Worm (Caenorhabditis elegans) whole organism, late embryonic: ENCODE measurements around the gene F34D10.8.

Source experiments
- F13H6.1 ChIP-seq: sonication (generic microtip); optimal IDR thresholded peaks from 2 replicates; lab custom pipeline; 2016; ENCODE audit warnings: missing genetic modification characterization, missing compliant biosample characterization
- K02D7.2 ChIP-seq: sonication (generic microtip); optimal IDR thresholded peaks from 2 replicates; lab custom pipeline; 2017; ENCODE audit warnings: mild to moderate bottlenecking, missing genetic modification characterization, missing compliant biosample characterization
- K09A11.1 ChIP-seq: sonication (generic microtip); optimal IDR thresholded peaks from 2 replicates; lab custom pipeline; 2017; ENCODE audit warnings: antibody characterized with exemption, mild to moderate bottlenecking, missing genetic modification characterization, missing compliant biosample characterization; ENCODE audit not compliant: insufficient read depth
- Y22D7AL.16 ChIP-seq: sonication (generic microtip); optimal IDR thresholded peaks from 2 replicates; lab custom pipeline; 2016; ENCODE audit warnings: missing genetic modification characterization, missing compliant biosample characterization
- ceh-14 ChIP-seq: sonication (generic microtip); optimal IDR thresholded peaks from 2 replicates; lab custom pipeline; 2016; ENCODE audit warnings: missing genotype, missing genetic modification characterization, missing compliant biosample characterization
- ceh-31 ChIP-seq: sonication (generic microtip); optimal IDR thresholded peaks from 2 replicates; lab custom pipeline; 2016; ENCODE audit warnings: missing genetic modification characterization, missing compliant biosample characterization
- ceh-34 ChIP-seq: sonication (generic microtip); optimal IDR thresholded peaks from 2 replicates; lab custom pipeline; 2016; ENCODE audit warnings: mild to moderate bottlenecking, missing genetic modification characterization, missing compliant biosample characterization
- ceh-45 ChIP-seq: fragments of 200-800 bp; sonication (Bioruptor generic); IDR thresholded peaks from 2 replicates; pipeline ENCODE4 v1.3.6; 2022; ENCODE audit warnings: missing genetic modification reagents, missing genetic modification characterization, missing compliant biosample characterization
- ceh-6 ChIP-seq: fragments of 200-800 bp; sonication (Bioruptor generic); optimal IDR thresholded peaks from 2 replicates; lab custom pipeline; 2018; ENCODE audit warnings: mild to moderate bottlenecking, missing genetic modification characterization, missing compliant biosample characterization
- ceh-9 ChIP-seq: sonication (generic microtip); optimal IDR thresholded peaks from 2 replicates; lab custom pipeline; 2016; ENCODE audit warnings: mild to moderate bottlenecking, missing genetic modification characterization, inconsistent platforms, missing compliant biosample characterization
- dmd-4 ChIP-seq: sonication (generic microtip); optimal IDR thresholded peaks from 2 replicates; lab custom pipeline; 2016; ENCODE audit warnings: borderline replicate concordance, missing genetic modification characterization, missing compliant biosample characterization
- dve-1 ChIP-seq: sonication (generic microtip); optimal IDR thresholded peaks from 2 replicates; lab custom pipeline; 2017; ENCODE audit warnings: antibody characterized with exemption, mild to moderate bottlenecking, missing genetic modification characterization, missing compliant biosample characterization
- elt-4 ChIP-seq: sonication (generic microtip); optimal IDR thresholded peaks from 2 replicates; lab custom pipeline; 2016; ENCODE audit warnings: missing genetic modification characterization, missing compliant biosample characterization
- ets-4 ChIP-seq: sonication (generic microtip); optimal IDR thresholded peaks from 2 replicates; lab custom pipeline; 2016; ENCODE audit warnings: missing genetic modification characterization, missing compliant biosample characterization
- eyg-1 ChIP-seq: sonication (generic microtip); optimal IDR thresholded peaks from 2 replicates; lab custom pipeline; 2016; ENCODE audit warnings: missing genotype, missing genetic modification characterization, missing compliant biosample characterization
- fax-1 ChIP-seq: sonication (generic microtip); optimal IDR thresholded peaks from 2 replicates; lab custom pipeline; 2016; ENCODE audit warnings: missing genotype, missing genetic modification characterization, missing compliant biosample characterization
- fkh-10 ChIP-seq: fragments of 150-350 bp; optimal IDR thresholded peaks from 2 replicates; lab custom pipeline; 2014; ENCODE audit warnings: missing biosample characterization, missing genetic modification reagents, missing genetic modification characterization
- fkh-6 ChIP-seq: sonication (generic microtip); optimal IDR thresholded peaks from 2 replicates; lab custom pipeline; 2016; ENCODE audit warnings: missing genetic modification characterization, missing compliant biosample characterization
- gmeb-2 ChIP-seq: sonication (generic microtip); optimal IDR thresholded peaks from 2 replicates; lab custom pipeline; 2016; ENCODE audit warnings: missing genetic modification characterization, inconsistent platforms, missing compliant biosample characterization
- hlh-13 ChIP-seq: fragments of 200-800 bp; sonication (Bioruptor generic); optimal IDR thresholded peaks from 2 replicates; lab custom pipeline; 2018; ENCODE audit warnings: mild to moderate bottlenecking, missing genetic modification characterization, missing compliant biosample characterization
- hlh-15 ChIP-seq: sonication (generic microtip); optimal IDR thresholded peaks from 2 replicates; lab custom pipeline; 2016; ENCODE audit warnings: missing genetic modification characterization, missing compliant biosample characterization
- hlh-30 ChIP-seq: sonication (generic microtip); optimal IDR thresholded peaks from 2 replicates; lab custom pipeline; 2017; ENCODE audit warnings: antibody characterized with exemption, missing genetic modification characterization, missing compliant biosample characterization; ENCODE audit not compliant: insufficient read depth
- hlh-6 ChIP-seq: sonication (generic microtip); optimal IDR thresholded peaks from 2 replicates; lab custom pipeline; 2016; ENCODE audit warnings: missing genotype, missing genetic modification characterization, missing compliant biosample characterization
- hlh-8 ChIP-seq: sonication (generic microtip); optimal IDR thresholded peaks from 2 replicates; lab custom pipeline; 2016; ENCODE audit warnings: missing genotype, missing genetic modification characterization, missing compliant biosample characterization
- lim-6 ChIP-seq: sonication (generic microtip); optimal IDR thresholded peaks from 2 replicates; lab custom pipeline; 2016; ENCODE audit warnings: missing genetic modification characterization, missing compliant biosample characterization
- lin-11 ChIP-seq: fragments of 200-800 bp; sonication (Bioruptor generic); optimal IDR thresholded peaks from 2 replicates; lab custom pipeline; 2018; ENCODE audit warnings: mild to moderate bottlenecking, missing genetic modification characterization, missing compliant biosample characterization
- madf-2 ChIP-seq: sonication (generic microtip); optimal IDR thresholded peaks from 2 replicates; lab custom pipeline; 2017; ENCODE audit warnings: missing genetic modification characterization, missing compliant biosample characterization
- nfya-1 ChIP-seq: sonication (generic microtip); optimal IDR thresholded peaks from 2 replicates; lab custom pipeline; 2017; ENCODE audit warnings: missing genetic modification characterization, mild to moderate bottlenecking, missing compliant biosample characterization, antibody characterized with exemption, moderate library complexity
- nhr-11 ChIP-seq: fragments of 150-350 bp; optimal IDR thresholded peaks from 2 replicates; lab custom pipeline; 2014; ENCODE audit warnings: missing biosample characterization, missing genetic modification characterization
- odd-2 ChIP-seq: sonication (generic microtip); optimal IDR thresholded peaks from 2 replicates; lab custom pipeline; 2017; ENCODE audit warnings: antibody characterized with exemption, mild to moderate bottlenecking, missing genetic modification characterization, missing compliant biosample characterization
- pag-3 ChIP-seq: sonication (generic microtip); optimal IDR thresholded peaks from 2 replicates; lab custom pipeline; 2016; ENCODE audit warnings: missing compliant biosample characterization, missing genetic modification characterization, borderline replicate concordance
- pax-1 ChIP-seq: fragments of 150-350 bp; optimal IDR thresholded peaks from 2 replicates; lab custom pipeline; 2014; ENCODE audit warnings: missing biosample characterization, missing genetic modification characterization
- pros-1 ChIP-seq: fragments of 150-350 bp; optimal IDR thresholded peaks from 2 replicates; lab custom pipeline; 2014; ENCODE audit warnings: missing biosample characterization, missing genetic modification reagents, missing genetic modification characterization
- sdc-2 ChIP-seq: sonication (generic microtip); optimal IDR thresholded peaks from 2 replicates; lab custom pipeline; 2016; ENCODE audit warnings: missing genotype, missing genetic modification characterization, missing compliant biosample characterization
- sox-2 ChIP-seq: fragments of 200-800 bp; sonication (Bioruptor generic); IDR thresholded peaks from 2 replicates; pipeline ENCODE4 v1.3.6; 2022; ENCODE audit warnings: missing genetic modification reagents, missing genetic modification characterization, missing compliant biosample characterization
- sox-4 ChIP-seq: sonication (generic microtip); optimal IDR thresholded peaks from 2 replicates; lab custom pipeline; 2017; ENCODE audit warnings: mild to moderate bottlenecking, missing genetic modification characterization, inconsistent platforms, missing compliant biosample characterization
- syd-9 ChIP-seq: sonication (generic microtip); optimal IDR thresholded peaks from 2 replicates; lab custom pipeline; 2016; ENCODE audit warnings: mild to moderate bottlenecking, missing genetic modification characterization, moderate library complexity, missing compliant biosample characterization
- tbx-2 ChIP-seq: sonication (generic microtip); optimal IDR thresholded peaks from 2 replicates; lab custom pipeline; 2016; ENCODE audit warnings: missing genetic modification characterization, missing compliant biosample characterization
- tbx-7 ChIP-seq: sonication (generic microtip); optimal IDR thresholded peaks from 2 replicates; lab custom pipeline; 2016; ENCODE audit warnings: missing genotype, missing genetic modification characterization, missing compliant biosample characterization
- unc-3 ChIP-seq, 2 experiments: fragments of 200-800 bp in 1 of 2; sonication (Bioruptor generic) in 1 of 2; sonication (generic microtip) in 1 of 2; conservative IDR thresholded peaks in 1 of 2; optimal IDR thresholded peaks in 1 of 2; 2 replicates each; pipeline versions ENCODE4 v1.3.6 to Lab custom; 2016 to 2022; ENCODE audit warnings: missing compliant biosample characterization in 2 of 2, missing genetic modification characterization in 2 of 2, missing genetic modification reagents in 1 of 2
- unc-42 ChIP-seq: sonication (generic microtip); optimal IDR thresholded peaks from 2 replicates; lab custom pipeline; 2016; ENCODE audit warnings: missing genotype, missing genetic modification characterization, missing compliant biosample characterization
- unc-55 ChIP-seq: sonication (generic microtip); optimal IDR thresholded peaks from 2 replicates; lab custom pipeline; 2017; ENCODE audit warnings: missing biosample characterization, missing genetic modification reagents, missing genetic modification characterization

F34D10.8 gene

ce11 chrIII:3703397-3703796 lies 27.2 kb upstream of the F34D10.8 start, which contains the start of gene C14B1.3:
Gene C14B1.3 (plus strand): TSS chrIII:3703564.
- TF ChIP-seq unc-55 (GFP tag; lab: Kevin White, UChicago): no peak
- TF ChIP-seq hlh-30: peak; percentile 45

- no peak for TF ChIP-seq F13H6.1 (tag; lab: Kevin White, UChicago)
- no peak for TF ChIP-seq ceh-6 (GFP tag; lab: Kevin White, UChicago)
- no peak for TF ChIP-seq sdc-2
- no peak for TF ChIP-seq ets-4 (tag; lab: Kevin White, UChicago)
- TF ChIP-seq hlh-8 (tag; lab: Kevin White, UChicago): no peak
- no peak for TF ChIP-seq fkh-10
- no peak for TF ChIP-seq unc-3 (GFP tag; conservative IDR thresholded peaks at IDR 0.05; lab: Robert Waterston, UW)
- no peak for TF ChIP-seq unc-3 (tag; optimal IDR thresholded peaks at IDR 0.05; lab: Kevin White, UChicago)
- TF ChIP-seq hlh-6 (tag; lab: Kevin White, UChicago): no peak
- TF ChIP-seq pros-1 (tag; lab: Kevin White, UChicago): no peak
- TF ChIP-seq K02D7.2: no peak
- no peak for TF ChIP-seq hlh-15 (tag; lab: Kevin White, UChicago)
- TF ChIP-seq nfya-1: no peak
- TF ChIP-seq unc-42 (tag; lab: Kevin White, UChicago): no peak
These were observed 25.6 kb upstream of the F34D10.8 start, which contains the start of gene wdr-5.1 for ce11 chrIII:3704967-3705366. Gene wdr-5.1 (plus strand): TSS chrIII:3705285.

ce11 chrIII:3706586-3706985 lies 24.0 kb upstream of the F34D10.8 start, which contains the start of gene dph-1:
Gene dph-1 (plus strand): TSS chrIII:3706886.
- no peak for TF ChIP-seq eyg-1 (tag; lab: Kevin White, UChicago)
- TF ChIP-seq Y22D7AL.16 (tag; lab: Kevin White, UChicago): no peak
- no peak for TF ChIP-seq ceh-31 (tag; lab: Kevin White, UChicago)
- TF ChIP-seq gmeb-2 (tag; lab: Kevin White, UChicago): no peak
- TF ChIP-seq ceh-9 (tag; lab: Kevin White, UChicago): no peak
- no peak for TF ChIP-seq tbx-2 (tag; lab: Kevin White, UChicago)
- no peak for TF ChIP-seq hlh-8 (tag; lab: Kevin White, UChicago)
- no peak for TF ChIP-seq fax-1
- TF ChIP-seq syd-9 (tag; lab: Kevin White, UChicago): no peak

ce11 chrIII:3709030-3709429 lies 21.5 kb upstream of the F34D10.8 start, which contains the start of gene alkb-8:
Gene alkb-8 (plus strand): TSS chrIII:3709330.
- TF ChIP-seq ceh-45 (GFP tag; lab: Robert Waterston, UW) (no peak), fkh-10 (no peak), ets-4 (tag; lab: Kevin White, UChicago) (no peak), dmd-4 (no peak), ceh-14 (no peak), sox-2 (GFP tag; lab: Robert Waterston, UW) (no peak), F13H6.1 (tag; lab: Kevin White, UChicago) (no peak), fax-1 (no peak), ceh-6 (GFP tag; lab: Kevin White, UChicago) (no peak), sox-4 (tag; lab: Kevin White, UChicago) (no peak), ceh-31 (tag; lab: Kevin White, UChicago) (no peak), fkh-6 (tag; lab: Kevin White, UChicago) (no peak), lim-6 (no peak), odd-2 (tag; lab: Kevin White, UChicago) (no peak)

ce11 chrIII:3713163-3713562 lies 17.4 kb upstream of the F34D10.8 start, which contains the start of gene nrde-1:
Gene nrde-1 (plus strand): TSS chrIII:3713463.
- TF ChIP-seq pax-1 (tag; lab: Kevin White, UChicago) (no peak), hlh-8 (tag; lab: Kevin White, UChicago) (no peak), pag-3 (tag; lab: Kevin White, UChicago) (no peak), madf-2 (no peak), nfya-1 (no peak), gmeb-2 (tag; lab: Kevin White, UChicago) (no peak), lin-11 (tag; lab: Kevin White, UChicago) (no peak), Y22D7AL.16 (tag; lab: Kevin White, UChicago) (no peak), elt-4 (tag; lab: Kevin White, UChicago) (no peak), nhr-11 (tag; lab: Kevin White, UChicago) (no peak), hlh-13 (GFP tag; lab: Kevin White, UChicago) (no peak), ceh-9 (tag; lab: Kevin White, UChicago) (no peak), dve-1 (no peak), ceh-34 (tag; lab: Kevin White, UChicago) (no peak), ceh-45 (GFP tag; lab: Robert Waterston, UW) (no peak), tbx-7 (tag; lab: Kevin White, UChicago) (no peak), K09A11.1 (tag; lab: Kevin White, UChicago) (no peak), tbx-2 (tag; lab: Kevin White, UChicago) (no peak), lim-6 (no peak), fkh-6 (tag; lab: Kevin White, UChicago) (no peak)
